Fruit fly (Drosophila melanogaster) whole organism, embryonic: Measurements from ENCODE around the gene CG12057.
A peak's percentile ranks its signal among the peaks of the same experiment; 100 is the strongest.

ENCODE experiments used
- Blimp-1 ChIP-seq: fragments of 200-800 bp; sonication (Bioruptor generic); optimal IDR thresholded peaks from 3 replicates; lab custom pipeline; 2018; ENCODE audit warnings: missing biosample characterization, missing genetic modification characterization, mild to moderate bottlenecking, moderate library complexity, missing genetic modification reagents
- CG10321 ChIP-seq: fragments of 200-800 bp; sonication (Bioruptor generic); IDR thresholded peaks from 2 replicates; pipeline ENCODE4 v1.3.6; 2022; ENCODE audit warnings: missing biosample characterization, missing genetic modification characterization
- CG10431 ChIP-seq: fragments of 200-800 bp; sonication (Bioruptor generic); optimal IDR thresholded peaks from 3 replicates; lab custom pipeline; 2018; ENCODE audit warnings: missing biosample characterization, mild to moderate bottlenecking, missing genetic modification characterization
- CG12104 ChIP-seq: fragments of 200-800 bp; sonication (Bioruptor generic); optimal IDR thresholded peaks from 3 replicates; lab custom pipeline; 2016; ENCODE audit warnings: missing biosample characterization, missing genetic modification characterization
- CG14667 ChIP-seq: fragments of 200-800 bp; sonication (Bioruptor generic); IDR thresholded peaks from 2 replicates; pipeline ENCODE4 v1.3.6; 2022; ENCODE audit warnings: missing biosample characterization, missing genetic modification characterization
- CG15479 ChIP-seq: fragments of 200-800 bp; sonication (Bioruptor generic); optimal IDR thresholded peaks from 3 replicates; lab custom pipeline; 2019; ENCODE audit warnings: missing biosample characterization, mild to moderate bottlenecking, missing genetic modification characterization, moderate library complexity
- CG15514 ChIP-seq: fragments of 200-800 bp; sonication (Bioruptor generic); optimal IDR thresholded peaks from 3 replicates; lab custom pipeline; 2017; ENCODE audit warnings: missing biosample characterization, missing genetic modification characterization, mild to moderate bottlenecking, moderate library complexity, missing genetic modification reagents
- CG1602 ChIP-seq: fragments of 200-800 bp; sonication (Bioruptor generic); optimal IDR thresholded peaks from 3 replicates; lab custom pipeline; 2016; ENCODE audit warnings: missing biosample characterization, missing genetic modification characterization
- CG17385 ChIP-seq: fragments of 200-800 bp; sonication (Bioruptor generic); optimal IDR thresholded peaks from 3 replicates; lab custom pipeline; 2018; ENCODE audit warnings: missing biosample characterization, mild to moderate bottlenecking, missing genetic modification characterization
- CG1832 ChIP-seq: fragments of 200-800 bp; sonication (Bioruptor generic); optimal IDR thresholded peaks from 2 replicates; lab custom pipeline; 2017; ENCODE audit warnings: missing biosample characterization, mild to moderate bottlenecking, missing genetic modification characterization, inconsistent platforms
- CG2889 ChIP-seq: fragments of 200-800 bp; sonication (Bioruptor generic); IDR thresholded peaks from 3 replicates; pipeline ENCODE4 v1.3.6; 2022; ENCODE audit warnings: missing biosample characterization, missing genetic modification characterization
- CG30020 ChIP-seq: fragments of 200-800 bp; optimal IDR thresholded peaks from 2 replicates; lab custom pipeline; 2019; ENCODE audit warnings: missing biosample characterization, mild to moderate bottlenecking, missing genetic modification characterization, moderate library complexity
- CG32767 ChIP-seq: fragments of 200-800 bp; sonication (Bioruptor generic); IDR thresholded peaks from 2 replicates; pipeline ENCODE4 v1.3.6; 2022; ENCODE audit warnings: missing biosample characterization, missing genetic modification characterization
- CG6175 ChIP-seq: fragments of 200-800 bp; sonication (Bioruptor generic); IDR thresholded peaks from 3 replicates; pipeline ENCODE4 v1.3.6; 2022; ENCODE audit warnings: missing biosample characterization, missing genetic modification characterization
- CG8290 ChIP-seq, 3 experiments: fragments of 200-800 bp; sonication (Bioruptor generic); optimal IDR thresholded peaks; 2 replicates each; lab custom pipeline; 2016 to 2019; ENCODE audit warnings: missing biosample characterization in 3 of 3, missing genetic modification characterization in 3 of 3, mild to moderate bottlenecking in 2 of 3, moderate library complexity in 1 of 3
- CG8388 ChIP-seq: fragments of 200-800 bp; sonication (Bioruptor generic); optimal IDR thresholded peaks from 2 replicates; lab custom pipeline; 2019; ENCODE audit warnings: missing biosample characterization, mild to moderate bottlenecking, missing genetic modification characterization, moderate library complexity
- CG8478 ChIP-seq: fragments of >200 bp; optimal IDR thresholded peaks from 2 replicates; lab custom pipeline; 2018
- CG8924 ChIP-seq: fragments of 200-800 bp; optimal IDR thresholded peaks from 3 replicates; lab custom pipeline; 2019; ENCODE audit warnings: missing biosample characterization, mild to moderate bottlenecking, missing genetic modification characterization, moderate library complexity
- CG9727 ChIP-seq: fragments of 200-800 bp; sonication (Bioruptor generic); optimal IDR thresholded peaks from 3 replicates; lab custom pipeline; 2017; ENCODE audit warnings: missing biosample characterization, mild to moderate bottlenecking, missing genetic modification characterization
- D ChIP-seq, 2 experiments: fragments of 200-800 bp in 1 of 2; fragments of >200 bp in 1 of 2; sonication (Bioruptor generic) in 1 of 2; optimal IDR thresholded peaks; 2 replicates in 1 of 2; 3 replicates in 1 of 2; lab custom pipeline; 2017; ENCODE audit warnings: mild to moderate bottlenecking in 1 of 2, missing biosample characterization in 1 of 2, missing genetic modification characterization in 1 of 2, missing genetic modification reagents in 1 of 2
- Dp ChIP-seq: fragments of 200-800 bp; sonication (Bioruptor generic); optimal IDR thresholded peaks from 2 replicates; lab custom pipeline; 2018; ENCODE audit warnings: missing biosample characterization, mild to moderate bottlenecking, missing genetic modification characterization, moderate library complexity
- Drgx ChIP-seq: fragments of 200-800 bp; sonication (Bioruptor generic); IDR thresholded peaks from 2 replicates; pipeline ENCODE4 v1.3.6; 2022; ENCODE audit warnings: missing biosample characterization, missing genetic modification characterization
- E2f1 ChIP-seq: fragments of 200-800 bp; sonication (Bioruptor generic); IDR thresholded peaks from 2 replicates; pipeline ENCODE4 v1.3.6; 2022; ENCODE audit warnings: missing biosample characterization, missing genetic modification characterization
- E2f2 ChIP-seq: fragments of 200-800 bp; sonication (Bioruptor generic); IDR thresholded peaks from 2 replicates; pipeline ENCODE4 v1.3.6; 2022; ENCODE audit warnings: missing biosample characterization, missing genetic modification characterization
- Ets65A ChIP-seq: fragments of 200-800 bp; sonication (Bioruptor generic); peaks from one replicate; lab custom pipeline; 2016; ENCODE audit warnings: missing biosample characterization, missing genetic modification characterization
- Med ChIP-seq: fragments of 200-800 bp; sonication (Bioruptor generic); peaks from one replicate; lab custom pipeline; 2016; ENCODE audit warnings: missing biosample characterization, missing genetic modification characterization, mild to moderate bottlenecking, inconsistent platforms, moderate library complexity
- Pdp1 ChIP-seq, 2 experiments: fragments of 200-800 bp; sonication (Bioruptor generic); optimal IDR thresholded peaks; 3 replicates each; lab custom pipeline; 2016; ENCODE audit warnings: missing biosample characterization in 2 of 2, missing genetic modification characterization in 2 of 2, mild to moderate bottlenecking in 1 of 2, moderate library complexity in 1 of 2
- TFAM ChIP-seq: fragments of 200-800 bp; sonication (Bioruptor generic); optimal IDR thresholded peaks from 2 replicates; lab custom pipeline; 2017; ENCODE audit warnings: missing biosample characterization, missing genetic modification characterization, inconsistent platforms
- abd-A ChIP-seq: fragments of 200-800 bp; sonication (Bioruptor generic); optimal IDR thresholded peaks from 3 replicates; lab custom pipeline; 2019; ENCODE audit warnings: missing biosample characterization, mild to moderate bottlenecking, missing genetic modification characterization, moderate library complexity
- ac ChIP-seq: fragments of 200-800 bp; sonication (Bioruptor generic); optimal IDR thresholded peaks from 3 replicates; lab custom pipeline; 2017; ENCODE audit warnings: missing biosample characterization, mild to moderate bottlenecking, missing genetic modification characterization
- bigmax ChIP-seq: fragments of 200-800 bp; sonication (Bioruptor generic); optimal IDR thresholded peaks from 2 replicates; lab custom pipeline; 2018; ENCODE audit warnings: missing biosample characterization, mild to moderate bottlenecking, missing genetic modification characterization
- ci ChIP-seq: fragments of 200-800 bp; sonication (Bioruptor generic); IDR thresholded peaks from 3 replicates; pipeline ENCODE4 v1.3.6; 2022; ENCODE audit warnings: missing biosample characterization, missing genetic modification characterization
- croc ChIP-seq: fragments of 200-800 bp; sonication (Bioruptor generic); conservative IDR thresholded peaks from 3 replicates; pipeline ENCODE4 v1.3.6; 2022; ENCODE audit warnings: missing biosample characterization, missing genetic modification characterization
- ewg ChIP-seq: fragments of 200-800 bp; sonication (Bioruptor generic); optimal IDR thresholded peaks from 3 replicates; lab custom pipeline; 2017; ENCODE audit warnings: mild to moderate bottlenecking, missing biosample characterization, missing genetic modification reagents, missing genetic modification characterization
- exex ChIP-seq: fragments of 200-800 bp; sonication (Bioruptor generic); optimal IDR thresholded peaks from 4 replicates; lab custom pipeline; 2018; ENCODE audit warnings: missing biosample characterization, mild to moderate bottlenecking, missing genetic modification characterization, moderate library complexity
- eyg ChIP-seq: fragments of 200-800 bp; sonication (Bioruptor generic); optimal IDR thresholded peaks from 3 replicates; lab custom pipeline; 2016; ENCODE audit warnings: missing biosample characterization, missing genetic modification characterization
- ftz-f1 ChIP-seq: fragments of 200-800 bp; sonication (Bioruptor generic); optimal IDR thresholded peaks from 2 replicates; lab custom pipeline; 2016; ENCODE audit warnings: missing biosample characterization, missing genetic modification characterization
- org-1 ChIP-seq: fragments of 200-800 bp; sonication (Bioruptor generic); optimal IDR thresholded peaks from 2 replicates; lab custom pipeline; 2017; ENCODE audit warnings: missing biosample characterization, missing genetic modification characterization
- phol ChIP-seq: fragments of 200-800 bp; sonication (Bioruptor generic); optimal IDR thresholded peaks from 3 replicates; lab custom pipeline; 2018; ENCODE audit warnings: missing biosample characterization, mild to moderate bottlenecking, missing genetic modification characterization, moderate library complexity
- run ChIP-seq: fragments of 200-800 bp; sonication (Bioruptor generic); optimal IDR thresholded peaks from 3 replicates; lab custom pipeline; 2018; ENCODE audit warnings: missing biosample characterization, mild to moderate bottlenecking, missing genetic modification characterization
- sens ChIP-seq: fragments of 200-800 bp; sonication (Bioruptor generic); peaks from one replicate; lab custom pipeline; 2016; ENCODE audit warnings: missing biosample characterization, missing genetic modification characterization
- sqz ChIP-seq: fragments of 200-800 bp; sonication (Bioruptor generic); optimal IDR thresholded peaks from 3 replicates; lab custom pipeline; 2018; ENCODE audit warnings: missing biosample characterization, mild to moderate bottlenecking, missing genetic modification characterization
- tll ChIP-seq, 2 experiments: fragments of 200-800 bp in 1 of 2; fragments of >200 bp in 1 of 2; sonication (Bioruptor generic) in 1 of 2; optimal IDR thresholded peaks; 2 replicates each; lab custom pipeline; 2017 to 2019; ENCODE audit warnings: missing biosample characterization in 2 of 2, missing genetic modification characterization in 2 of 2, mild to moderate bottlenecking in 1 of 2, moderate library complexity in 1 of 2
- trem ChIP-seq: fragments of 200-800 bp; optimal IDR thresholded peaks from 3 replicates; lab custom pipeline; 2019; ENCODE audit warnings: missing biosample characterization, mild to moderate bottlenecking, missing genetic modification characterization, moderate library complexity
- twi ChIP-seq: fragments of 200-800 bp; optimal IDR thresholded peaks from 2 replicates; lab custom pipeline; 2019; ENCODE audit warnings: missing biosample characterization, mild to moderate bottlenecking, missing genetic modification characterization, moderate library complexity
- vvl ChIP-seq: fragments of 200-800 bp; sonication (Bioruptor generic); IDR thresholded peaks from 2 replicates; pipeline ENCODE4 v1.3.6; 2022; ENCODE audit warnings: missing biosample characterization, missing genetic modification characterization
- zen ChIP-seq: fragments of 200-800 bp; sonication (Bioruptor generic); optimal IDR thresholded peaks from 3 replicates; lab custom pipeline; 2018; ENCODE audit warnings: missing biosample characterization, mild to moderate bottlenecking, missing genetic modification characterization, moderate library complexity

The CG12057 gene

DNA sequence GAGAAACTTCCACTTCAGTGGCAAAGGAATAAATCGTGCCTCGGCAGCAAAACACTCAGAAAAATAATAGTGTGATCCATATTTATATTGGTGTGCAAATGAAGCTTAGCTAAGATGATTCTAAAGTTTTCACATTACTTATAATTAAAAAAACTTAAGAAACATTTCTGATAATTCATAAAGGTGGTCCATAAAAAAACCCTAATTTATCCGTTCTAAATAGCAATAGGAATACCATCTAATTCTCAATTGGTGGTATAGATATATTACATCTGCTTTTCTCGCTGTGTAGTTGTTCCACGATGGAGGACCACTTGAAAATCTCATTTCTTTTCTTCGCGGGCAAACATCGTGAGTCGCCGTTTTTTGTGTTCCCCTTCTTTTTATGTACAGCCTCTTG is 36.3 kb upstream of the CG12057 start (continued):
- TF ChIP-seq TFAM (GFP tag; lab: Kevin White, UChicago), result no peak
- no peak; the same call in 1 of the 2 replicates for TF ChIP-seq E2f2 (GFP tag; lab: Robert Waterston, UW)
- TF ChIP-seq CG6175 (GFP tag; lab: Robert Waterston, UW), result no peak
- TF ChIP-seq run (tag; lab: Kevin White, UChicago), result no peak
- no peak for TF ChIP-seq ftz-f1 (GFP tag; lab: Kevin White, UChicago)
- no peak for TF ChIP-seq croc
- TF ChIP-seq Blimp-1 (GFP tag; lab: Kevin White, UChicago), result peak; percentile 66
- TF ChIP-seq CG8388, result peak; percentile 39

DNA sequence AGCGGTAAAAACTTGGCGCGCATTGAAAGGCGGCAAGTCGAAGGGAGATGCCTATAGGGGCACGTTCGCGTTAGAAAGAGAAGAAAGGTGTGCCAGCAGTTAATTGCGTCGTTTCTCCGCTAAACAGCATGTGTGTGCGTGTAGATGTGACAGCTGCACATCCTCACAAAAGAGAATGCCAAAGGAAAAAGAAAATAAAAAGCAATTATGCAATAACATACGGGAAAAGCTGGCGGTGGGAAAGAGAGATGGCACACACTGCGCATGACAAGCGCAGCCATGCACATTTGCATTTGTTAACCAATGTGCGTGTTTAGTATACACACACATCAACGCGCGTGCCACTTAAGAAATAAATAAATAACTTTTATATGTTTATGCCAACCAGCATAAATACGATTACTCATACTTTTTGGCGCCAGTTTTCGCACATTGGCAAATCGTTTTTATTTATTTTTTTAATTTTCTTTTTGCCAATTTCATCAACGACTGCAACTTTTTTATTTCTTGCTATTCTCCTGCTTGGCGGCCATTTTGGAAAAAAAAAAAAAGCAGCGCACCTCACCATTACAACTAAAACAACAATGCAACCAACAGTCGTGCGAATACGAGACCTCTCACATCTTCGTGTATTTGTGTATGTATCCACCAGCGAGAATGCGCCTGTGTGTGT is 35.6 kb upstream of the CG12057 start:
- TF ChIP-seq CG14667 (no peak), Dp (GFP tag; lab: Kevin White, UChicago) (peak; percentile 34), abd-A (tag; lab: Kevin White, UChicago) (peak; percentile 88), sqz (GFP tag; lab: Kevin White, UChicago) (peak; percentile 59), ac (peak; percentile 23), trem (tag; lab: Kevin White, UChicago) (no peak), ewg (GFP tag; lab: Kevin White, UChicago) (peak; percentile 71), CG32767 (GFP tag; lab: Robert Waterston, UW) (peak; percentile 89), CG15479 (GFP tag; lab: Kevin White, UChicago) (peak; percentile 46), CG9727 (GFP tag; lab: Kevin White, UChicago) (peak; percentile 1), zen (tag; lab: Kevin White, UChicago) (peak; percentile 15), eyg (GFP tag; lab: Kevin White, UChicago) (no peak), sens (GFP tag; lab: Kevin White, UChicago) (peak; percentile 48), CG10431 (GFP tag; lab: Kevin White, UChicago) (no peak), CG17385 (GFP tag; lab: Kevin White, UChicago) (no peak), CG10321 (GFP tag; lab: Robert Waterston, UW) (peak; percentile 94), twi (tag; lab: Kevin White, UChicago) (peak; percentile 74), CG30020 (tag; lab: Kevin White, UChicago) (no peak), tll (GFP tag; optimal IDR thresholded peaks at IDR 0.05; lab: Kevin White, UChicago) (peak in 1 of 2 experiments; percentile 24), CG1602 (GFP tag; lab: Kevin White, UChicago) (no peak), CG1832 (GFP tag; lab: Kevin White, UChicago) (peak; percentile 78), CG8478 (lab: Kevin White, UChicago) (peak; percentile 65), Pdp1 (GFP tag; optimal IDR thresholded peaks at IDR 0.05; lab: Kevin White, UChicago) (peak in 1 of 2 experiments; percentile 96), CG2889 (GFP tag; lab: Robert Waterston, UW) (no peak), Ets65A (GFP tag; lab: Kevin White, UChicago) (peak; percentile 4), CG12104 (GFP tag; lab: Kevin White, UChicago) (peak; percentile 15), CG8924 (tag; lab: Kevin White, UChicago) (peak; percentile 66), ci (GFP tag; lab: Robert Waterston, UW) (0 out of 3 replicates have a peak, but pooled peaks have one; percentile 21), CG15514 (GFP tag; lab: Kevin White, UChicago) (no peak), Drgx (GFP tag; lab: Robert Waterston, UW) (peak; percentile 31; the same call in 1 of the 2 replicates), phol (peak; percentile 71), bigmax (GFP tag; lab: Kevin White, UChicago) (no peak), exex (peak; percentile 5), Med (peak; percentile 73), vvl (GFP tag; lab: Robert Waterston, UW) (peak; percentile 56; the same call in 1 of the 2 replicates), D (optimal IDR thresholded peaks at IDR 0.05; lab: Kevin White, UChicago) (no peak), D (GFP tag; optimal IDR thresholded peaks at IDR 0.05; lab: Kevin White, UChicago) (peak; percentile 4), org-1 (GFP tag; lab: Kevin White, UChicago) (no peak), CG8290 (GFP tag; optimal IDR thresholded peaks at IDR 0.05; lab: Kevin White, UChicago) (no peak), CG8290 (tag; optimal IDR thresholded peaks at IDR 0.05; lab: Kevin White, UChicago) (peak in 1 of 2 experiments; percentile 33), E2f1 (GFP tag; lab: Robert Waterston, UW) (peak; percentile 31; the same call in 1 of the 2 replicates)
